Fruit fly (Drosophila melanogaster): ENCODE data around the gene bon.

Gene bon

dm6 chr3R:20557415-20558105 is 35.4 kb upstream of the bon start, which contains the start of the genes DPCoAC and CG5180 (continued):
- peak; percentile 20 for TF ChIP-seq CG10669 (GFP tag; optimal IDR thresholded peaks at IDR 0.05)
- peak; percentile 79 for TF ChIP-seq Eip78C (GFP tag)
- TF ChIP-seq Eip93F (GFP tag; optimal IDR thresholded peaks at IDR 0.05), result peak; percentile 45
- peak; percentile 15 for TF ChIP-seq lz (GFP tag; optimal IDR thresholded peaks at IDR 0.05)
- TF ChIP-seq Met (GFP tag; optimal IDR thresholded peaks at IDR 0.05), result peak; percentile 56
- peak; percentile 18 for TF ChIP-seq CG8632 (GFP tag; optimal IDR thresholded peaks at IDR 0.05)
- TF ChIP-seq cyc (GFP tag; optimal IDR thresholded peaks at IDR 0.05), result peak; percentile 69
- no peak for TF ChIP-seq spab (GFP tag; optimal IDR thresholded peaks at IDR 0.05)
- TF ChIP-seq acj6 (GFP tag; optimal IDR thresholded peaks at IDR 0.05), result peak; percentile 21
- TF ChIP-seq dsx (GFP tag; optimal IDR thresholded peaks at IDR 0.05; ENCODE audit: poor library complexity, severe bottlenecking), result no peak
- peak; percentile 56 for TF ChIP-seq CG4318 (GFP tag; optimal IDR thresholded peaks at IDR 0.05)
- TF ChIP-seq esn (GFP tag; optimal IDR thresholded peaks at IDR 0.05), result peak; percentile 56
- TF ChIP-seq CG7368 (GFP tag; optimal IDR thresholded peaks at IDR 0.05), result peak; percentile 19
- peak; percentile 9 for TF ChIP-seq CG11762 (GFP tag; optimal IDR thresholded peaks at IDR 0.05; ENCODE audit: insufficient read depth)
- TF ChIP-seq fkh (GFP tag; optimal IDR thresholded peaks at IDR 0.05), result peak; percentile 29
- TF ChIP-seq CG6854 (GFP tag; optimal IDR thresholded peaks at IDR 0.05), result peak; percentile 16
- TF ChIP-seq CG6276 (GFP tag; optimal IDR thresholded peaks at IDR 0.05), result no peak
- TF ChIP-seq Sox14 (GFP tag; optimal IDR thresholded peaks at IDR 0.05), result peak; percentile 81
- TF ChIP-seq CG8319 (GFP tag; optimal IDR thresholded peaks at IDR 0.05), result peak; percentile 20
- TF ChIP-seq Hr4 (GFP tag; optimal IDR thresholded peaks at IDR 0.05), result peak; percentile 68
- TF ChIP-seq CG6792 (GFP tag; optimal IDR thresholded peaks at IDR 0.05), result no peak
- peak; percentile 75 for TF ChIP-seq CG6163 (GFP tag; IDR thresholded peaks at IDR 0.05)
- peak; percentile 34 to 37 for TF ChIP-seq ss (GFP tag; optimal IDR thresholded peaks at IDR 0.05)
- TF ChIP-seq topi (GFP tag; optimal IDR thresholded peaks at IDR 0.05), result peak; percentile 32
- TF ChIP-seq pdm3 (GFP tag; optimal IDR thresholded peaks at IDR 0.05), result peak; percentile 52
- no peak for TF ChIP-seq Ets96B (tag; optimal IDR thresholded peaks at IDR 0.05)
- TF ChIP-seq CG16779 (tag; optimal IDR thresholded peaks at IDR 0.05), result no peak
- TF ChIP-seq dac (GFP tag; optimal IDR thresholded peaks at IDR 0.05), result peak; percentile 16
- TF ChIP-seq Hr38 (GFP tag; optimal IDR thresholded peaks at IDR 0.05), result no peak
- peak; percentile 55 for TF ChIP-seq CG3032 (tag; optimal IDR thresholded peaks at IDR 0.05)
- TF ChIP-seq fd85E (GFP tag; optimal IDR thresholded peaks at IDR 0.05), result no peak
- peak; percentile 79 for TF ChIP-seq svp (GFP tag)
- TF ChIP-seq net (GFP tag; optimal IDR thresholded peaks at IDR 0.05), result peak; percentile 46
- TF ChIP-seq CG11294 (GFP tag; IDR thresholded peaks at IDR 0.05), result peak; percentile 36; the same call in 1 of the 2 replicates
- peak in 1 of 2 experiments; percentile 65 for TF ChIP-seq salr (GFP tag; optimal IDR thresholded peaks at IDR 0.05)

- no peak for TF ChIP-seq CG8632 (GFP tag; optimal IDR thresholded peaks at IDR 0.05)
- no peak for TF ChIP-seq acj6 (GFP tag; optimal IDR thresholded peaks at IDR 0.05)
- TF ChIP-seq CG15336 (GFP tag; IDR thresholded peaks at IDR 0.05), result no peak
- no peak for TF ChIP-seq lz (GFP tag; optimal IDR thresholded peaks at IDR 0.05)
- no peak for TF ChIP-seq CG9139 (GFP tag; optimal IDR thresholded peaks at IDR 0.05)
- peak in 1 of 2 experiments; percentile 3 for TF ChIP-seq salr (GFP tag; optimal IDR thresholded peaks at IDR 0.05)
- no peak for TF ChIP-seq CG11902 (GFP tag; optimal IDR thresholded peaks at IDR 0.05)
- TF ChIP-seq net (GFP tag; optimal IDR thresholded peaks at IDR 0.05), result no peak
- peak; percentile 6 for TF ChIP-seq Met (GFP tag; optimal IDR thresholded peaks at IDR 0.05)
- TF ChIP-seq CG3032 (tag; optimal IDR thresholded peaks at IDR 0.05), result no peak
- TF ChIP-seq esn (GFP tag; optimal IDR thresholded peaks at IDR 0.05), result peak; percentile 10
- TF ChIP-seq OdsH (GFP tag; optimal IDR thresholded peaks at IDR 0.05), result no peak
- no peak for TF ChIP-seq CG16779 (tag; optimal IDR thresholded peaks at IDR 0.05)
- TF ChIP-seq svp (GFP tag), result peak; percentile 71
- peak; percentile 9 for TF ChIP-seq CG10631 (GFP tag; optimal IDR thresholded peaks at IDR 0.05)
- TF ChIP-seq CG10669 (GFP tag; optimal IDR thresholded peaks at IDR 0.05), result no peak
- no peak for TF ChIP-seq Eip78C (GFP tag)
- TF ChIP-seq topi (GFP tag; optimal IDR thresholded peaks at IDR 0.05), result no peak
- TF ChIP-seq CG6163 (GFP tag; IDR thresholded peaks at IDR 0.05), result no peak
- TF ChIP-seq Gug (GFP tag; IDR thresholded peaks at IDR 0.05), result no peak
- TF ChIP-seq Blimp-1 (GFP tag; optimal IDR thresholded peaks at IDR 0.05), result no peak
- no peak for TF ChIP-seq pdm3 (GFP tag; optimal IDR thresholded peaks at IDR 0.05)
- TF ChIP-seq CG11294 (GFP tag; IDR thresholded peaks at IDR 0.05), result no peak
These were observed 34.8 kb upstream of the bon start for dm6 chr3R:20558106-20558489.

Data from whole organism, prepupa.